Fruit fly (Drosophila melanogaster) whole organism, embryonic: ENCODE data around the gene CG13408.

Experiments used
- Atf6 ChIP-seq: fragments of 200-800 bp; sonication (Bioruptor generic); IDR thresholded peaks from 2 replicates; pipeline ENCODE4 v1.3.6; 2022; ENCODE audit warnings: missing biosample characterization, missing genetic modification characterization
- CG10431 ChIP-seq: fragments of 200-800 bp; sonication (Bioruptor generic); optimal IDR thresholded peaks from 3 replicates; lab custom pipeline; 2018; ENCODE audit warnings: missing biosample characterization, mild to moderate bottlenecking, missing genetic modification characterization
- CG11093 ChIP-seq: fragments of 200-800 bp; sonication (Bioruptor generic); IDR thresholded peaks from 3 replicates; pipeline ENCODE4 v1.3.6; 2022; ENCODE audit warnings: missing biosample characterization, missing genetic modification characterization
- CG11456 ChIP-seq: fragments of 200-800 bp; sonication (Bioruptor generic); IDR thresholded peaks from 3 replicates; pipeline ENCODE4 v1.3.6; 2022; ENCODE audit warnings: missing biosample characterization, missing genetic modification characterization
- CG11696 ChIP-seq: fragments of 200-800 bp; sonication (Bioruptor generic); IDR thresholded peaks from 2 replicates; pipeline ENCODE4 v1.3.6; 2022; ENCODE audit warnings: missing biosample characterization, missing genetic modification characterization
- CG13296 ChIP-seq: fragments of 200-800 bp; sonication (Bioruptor generic); optimal IDR thresholded peaks from 3 replicates; lab custom pipeline; 2018; ENCODE audit warnings: missing biosample characterization, mild to moderate bottlenecking, missing genetic modification characterization
- CG14441 ChIP-seq: fragments of 200-800 bp; sonication (Bioruptor generic); IDR thresholded peaks from 2 replicates; pipeline ENCODE4 v1.3.6; 2022; ENCODE audit warnings: missing biosample characterization, missing genetic modification characterization
- CG15514 ChIP-seq: fragments of 200-800 bp; sonication (Bioruptor generic); optimal IDR thresholded peaks from 3 replicates; lab custom pipeline; 2017; ENCODE audit warnings: missing biosample characterization, missing genetic modification characterization, mild to moderate bottlenecking, moderate library complexity, missing genetic modification reagents
- CG15601 ChIP-seq: fragments of 200-800 bp; sonication (Bioruptor generic); optimal IDR thresholded peaks from 3 replicates; lab custom pipeline; 2019; ENCODE audit warnings: missing biosample characterization, mild to moderate bottlenecking, missing genetic modification characterization, moderate library complexity
- CG17186 ChIP-seq: fragments of 200-800 bp; sonication (Bioruptor generic); optimal IDR thresholded peaks from 3 replicates; lab custom pipeline; 2017; ENCODE audit warnings: missing biosample characterization, missing genetic modification reagents, missing genetic modification characterization
- CG18476 ChIP-seq: fragments of 200-800 bp; sonication (Bioruptor generic); optimal IDR thresholded peaks from 2 replicates; lab custom pipeline; 2016; ENCODE audit warnings: missing biosample characterization, mild to moderate bottlenecking, missing genetic modification characterization
- CG18599 ChIP-seq: fragments of 200-800 bp; sonication (Bioruptor generic); optimal IDR thresholded peaks from 3 replicates; lab custom pipeline; 2017; ENCODE audit warnings: missing biosample characterization, missing genetic modification characterization, mild to moderate bottlenecking, moderate library complexity, missing genetic modification reagents
- CG2120 ChIP-seq: fragments of 200-800 bp; sonication (Bioruptor generic); optimal IDR thresholded peaks from 3 replicates; lab custom pipeline; 2016; ENCODE audit warnings: missing biosample characterization, missing genetic modification characterization
- CG30431 ChIP-seq: fragments of 200-800 bp; sonication (Bioruptor generic); optimal IDR thresholded peaks from 2 replicates; lab custom pipeline; 2017; ENCODE audit warnings: missing biosample characterization, missing genetic modification characterization
- CG32767 ChIP-seq: fragments of 200-800 bp; sonication (Bioruptor generic); IDR thresholded peaks from 2 replicates; pipeline ENCODE4 v1.3.6; 2022; ENCODE audit warnings: missing biosample characterization, missing genetic modification characterization
- CG34224 ChIP-seq: fragments of 200-800 bp; sonication (Bioruptor generic); IDR thresholded peaks from 3 replicates; pipeline ENCODE4 v1.3.6; 2022; ENCODE audit warnings: missing biosample characterization, missing genetic modification characterization; ENCODE audit not compliant: partially characterized antibody
- CG4730 ChIP-seq: fragments of 200-800 bp; sonication (Bioruptor generic); IDR thresholded peaks from 2 replicates; pipeline ENCODE4 v1.3.6; 2022; ENCODE audit warnings: missing biosample characterization, missing genetic modification characterization
- CG7357 ChIP-seq: fragments of 200-800 bp; sonication (Bioruptor generic); IDR thresholded peaks from 3 replicates; pipeline ENCODE4 v1.3.6; 2022; ENCODE audit warnings: missing biosample characterization, missing genetic modification characterization
- CG8290 ChIP-seq, 3 experiments: fragments of 200-800 bp; sonication (Bioruptor generic); optimal IDR thresholded peaks; 2 replicates each; lab custom pipeline; 2016 to 2019; ENCODE audit warnings: missing biosample characterization in 3 of 3, missing genetic modification characterization in 3 of 3, mild to moderate bottlenecking in 2 of 3, moderate library complexity in 1 of 3
- CG8359 ChIP-seq: fragments of 200-800 bp; sonication (Bioruptor generic); optimal IDR thresholded peaks from 2 replicates; lab custom pipeline; 2017; ENCODE audit warnings: missing biosample characterization, mild to moderate bottlenecking, missing genetic modification characterization, borderline replicate concordance
- CG9876 ChIP-seq: fragments of 200-800 bp; sonication (Bioruptor generic); optimal IDR thresholded peaks from 2 replicates; lab custom pipeline; 2016; ENCODE audit warnings: missing biosample characterization, missing genetic modification characterization
- Chrac-16 ChIP-seq: fragments of 200-800 bp; sonication (Bioruptor generic); optimal IDR thresholded peaks from 3 replicates; lab custom pipeline; 2016; ENCODE audit warnings: missing biosample characterization, missing genetic modification characterization
- H2.0 ChIP-seq: fragments of 200-800 bp; sonication (Bioruptor generic); IDR thresholded peaks from 2 replicates; pipeline ENCODE4 v1.3.6; 2022; ENCODE audit warnings: missing biosample characterization, missing genetic modification characterization
- HLH54F ChIP-seq: fragments of 200-800 bp; sonication (Bioruptor generic); optimal IDR thresholded peaks from 3 replicates; lab custom pipeline; 2016; ENCODE audit warnings: missing biosample characterization, missing genetic modification characterization
- HmgZ ChIP-seq: fragments of 200-800 bp; sonication (Bioruptor generic); optimal IDR thresholded peaks from 2 replicates; lab custom pipeline; 2018; ENCODE audit warnings: missing biosample characterization, mild to moderate bottlenecking, missing genetic modification characterization
- Hr51 ChIP-seq, 2 experiments: fragments of 200-800 bp; sonication (Bioruptor generic); optimal IDR thresholded peaks; 2 replicates in 1 of 2; 3 replicates in 1 of 2; lab custom pipeline; 2016 to 2018; ENCODE audit warnings: missing biosample characterization in 2 of 2, missing genetic modification characterization in 2 of 2, mild to moderate bottlenecking in 1 of 2, moderate library complexity in 1 of 2
- Med ChIP-seq: fragments of 200-800 bp; sonication (Bioruptor generic); peaks from one replicate; lab custom pipeline; 2016; ENCODE audit warnings: missing biosample characterization, missing genetic modification characterization, mild to moderate bottlenecking, inconsistent platforms, moderate library complexity
- Mrtf ChIP-seq: fragments of 200-800 bp; sonication (Bioruptor generic); IDR thresholded peaks from 3 replicates; pipeline ENCODE4 v1.3.6; 2022; ENCODE audit warnings: missing biosample characterization, missing genetic modification characterization
- Nf-YA ChIP-seq: fragments of 200-800 bp; sonication (Bioruptor generic); IDR thresholded peaks from 2 replicates; pipeline ENCODE4 v1.3.6; 2022; ENCODE audit warnings: missing biosample characterization, missing genetic modification characterization
- NfI ChIP-seq: fragments of 200-800 bp; sonication (Bioruptor generic); optimal IDR thresholded peaks from 3 replicates; lab custom pipeline; 2018; ENCODE audit warnings: missing biosample characterization, mild to moderate bottlenecking, missing genetic modification characterization, moderate library complexity
- PHDP ChIP-seq: fragments of 200-800 bp; sonication (Bioruptor generic); optimal IDR thresholded peaks from 3 replicates; lab custom pipeline; 2018; ENCODE audit warnings: missing biosample characterization, mild to moderate bottlenecking, missing genetic modification characterization, moderate library complexity
- Pdp1 ChIP-seq, 2 experiments: fragments of 200-800 bp; sonication (Bioruptor generic); optimal IDR thresholded peaks; 3 replicates each; lab custom pipeline; 2016; ENCODE audit warnings: missing biosample characterization in 2 of 2, missing genetic modification characterization in 2 of 2, mild to moderate bottlenecking in 1 of 2, moderate library complexity in 1 of 2
- Taf1 ChIP-seq: fragments of 200-800 bp; sonication (Bioruptor generic); IDR thresholded peaks from 2 replicates; pipeline ENCODE4 v1.3.6; 2022; ENCODE audit warnings: missing biosample characterization, missing genetic modification characterization
- Xbp1 ChIP-seq: fragments of 200-800 bp; sonication (Bioruptor generic); optimal IDR thresholded peaks from 3 replicates; lab custom pipeline; 2016; ENCODE audit warnings: missing biosample characterization, mild to moderate bottlenecking, missing genetic modification characterization
- ara ChIP-seq: fragments of 200-800 bp; sonication (Bioruptor generic); IDR thresholded peaks from 2 replicates; pipeline ENCODE4 v1.3.6; 2022; ENCODE audit warnings: missing biosample characterization, missing genetic modification characterization
- cato ChIP-seq: fragments of 200-800 bp; sonication (Bioruptor generic); optimal IDR thresholded peaks from 2 replicates; lab custom pipeline; 2016; ENCODE audit warnings: missing biosample characterization, missing genetic modification characterization, borderline replicate concordance
- chm ChIP-seq: fragments of 200-800 bp; sonication (Bioruptor generic); IDR thresholded peaks from 2 replicates; pipeline ENCODE4 v1.3.6; 2022; ENCODE audit warnings: missing biosample characterization, missing genetic modification characterization
- dpn ChIP-seq, 2 experiments: fragments of 200-800 bp; sonication (Bioruptor generic); optimal IDR thresholded peaks; 3 replicates each; lab custom pipeline; 2016; ENCODE audit warnings: missing biosample characterization in 2 of 2, missing genetic modification characterization in 2 of 2
- eyg ChIP-seq: fragments of 200-800 bp; sonication (Bioruptor generic); optimal IDR thresholded peaks from 3 replicates; lab custom pipeline; 2016; ENCODE audit warnings: missing biosample characterization, missing genetic modification characterization
- fru ChIP-seq: fragments of >200 bp; optimal IDR thresholded peaks from 2 replicates; lab custom pipeline; 2017
- grau ChIP-seq: fragments of 200-800 bp; optimal IDR thresholded peaks from 3 replicates; lab custom pipeline; 2019; ENCODE audit warnings: missing biosample characterization, mild to moderate bottlenecking, missing genetic modification characterization, moderate library complexity
- mirr ChIP-seq: fragments of 200-800 bp; sonication (Bioruptor generic); optimal IDR thresholded peaks from 3 replicates; lab custom pipeline; 2018; ENCODE audit warnings: missing biosample characterization, mild to moderate bottlenecking, missing genetic modification characterization
- p53 ChIP-seq: fragments of 200-800 bp; sonication (Bioruptor generic); optimal IDR thresholded peaks from 2 replicates; lab custom pipeline; 2016; ENCODE audit warnings: missing biosample characterization, missing genetic modification characterization
- pan ChIP-seq, 4 experiments: fragments of >200 bp in 3 of 4; fragments of 200-800 bp in 1 of 4; sonication (Bioruptor generic) in 1 of 4; optimal IDR thresholded peaks in 3 of 4; IDR thresholded peaks in 1 of 4; 2 replicates each; pipeline versions ENCODE4 v1.3.6 to Lab custom; 2017 to 2022; ENCODE audit warnings: missing biosample characterization in 2 of 4, missing genetic modification characterization in 2 of 4, mixed read lengths in 1 of 4
- psq ChIP-seq: fragments of 200-800 bp; sonication (Bioruptor generic); optimal IDR thresholded peaks from 2 replicates; lab custom pipeline; 2017; ENCODE audit warnings: missing biosample characterization, missing genetic modification characterization
- row ChIP-seq: fragments of 200-800 bp; sonication (Bioruptor generic); IDR thresholded peaks from 3 replicates; pipeline ENCODE4 v1.3.6; 2022; ENCODE audit warnings: missing biosample characterization, missing genetic modification characterization
- so ChIP-seq: fragments of 200-800 bp; sonication (Bioruptor generic); IDR thresholded peaks from 3 replicates; pipeline ENCODE4 v1.3.6; 2022; ENCODE audit warnings: missing biosample characterization, missing genetic modification characterization
- vfl ChIP-seq: fragments of 200-800 bp; sonication (Bioruptor generic); optimal IDR thresholded peaks from 2 replicates; lab custom pipeline; 2016; ENCODE audit warnings: missing biosample characterization, missing genetic modification characterization
- zf30C ChIP-seq: fragments of 200-800 bp; sonication (Bioruptor generic); optimal IDR thresholded peaks from 3 replicates; lab custom pipeline; 2018; ENCODE audit warnings: missing biosample characterization, mild to moderate bottlenecking, missing genetic modification characterization

The CG13408 gene

DNA sequence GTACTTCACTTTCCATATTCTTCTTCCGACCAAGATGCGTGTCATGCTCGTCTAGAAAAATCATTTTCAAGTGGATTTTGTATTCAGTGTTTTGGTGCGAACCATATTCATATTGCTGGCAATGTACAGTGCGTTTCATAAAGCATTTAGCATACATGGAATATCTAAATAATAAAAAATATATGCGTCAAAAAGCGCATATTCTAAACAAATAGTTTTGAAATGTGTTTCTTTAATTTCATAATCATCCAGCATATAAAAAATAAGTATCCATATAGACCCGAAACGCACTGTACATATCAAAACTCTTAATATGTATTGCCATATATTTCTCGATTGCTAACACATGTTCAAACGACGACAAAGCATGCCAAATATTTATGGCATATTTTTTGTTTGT is 41.0 kb downstream of the CG13408 start (continued):
- no peak for TF ChIP-seq cato (GFP tag; lab: Kevin White, UChicago)
- TF ChIP-seq chm (GFP tag; lab: Robert Waterston, UW): peak; percentile 81
- no peak for TF ChIP-seq fru (lab: Kevin White, UChicago)
- TF ChIP-seq CG14441: peak; percentile 66
- peak; percentile 12 for TF ChIP-seq mirr (GFP tag; lab: Kevin White, UChicago)
- TF ChIP-seq CG15601 (tag; lab: Kevin White, UChicago): no peak
- TF ChIP-seq CG15514 (GFP tag; lab: Kevin White, UChicago): peak; percentile 29
- peak; percentile 38; the same call in 1 of the 2 replicates for TF ChIP-seq CG32767 (GFP tag; lab: Robert Waterston, UW)
- 0 out of 3 replicates have a peak, but pooled peaks have one; percentile 43 for TF ChIP-seq CG7357
- TF ChIP-seq row (GFP tag; lab: Robert Waterston, UW): peak; percentile 76
- TF ChIP-seq HmgZ (tag; lab: Kevin White, UChicago): peak; percentile 20
- TF ChIP-seq CG10431: no peak
- no peak for TF ChIP-seq PHDP (tag; lab: Kevin White, UChicago)
- TF ChIP-seq Nf-YA (GFP tag; lab: Robert Waterston, UW): peak; percentile 26; the same call in 1 of the 2 replicates
- no peak for TF ChIP-seq grau (tag; lab: Kevin White, UChicago)
- no peak for TF ChIP-seq Med
- no peak for TF ChIP-seq CG8359 (GFP tag; lab: Kevin White, UChicago)
- no peak for TF ChIP-seq CG17186 (GFP tag; lab: Kevin White, UChicago)
- peak; percentile 37 for TF ChIP-seq Xbp1 (GFP tag; lab: Kevin White, UChicago)
- TF ChIP-seq NfI (GFP tag; lab: Kevin White, UChicago): peak; percentile 44
- TF ChIP-seq Hr51 (GFP tag; optimal IDR thresholded peaks at IDR 0.05; lab: Kevin White, UChicago): peak in 1 of 2 experiments; percentile 75
- peak; percentile 60; the same call in 1 of the 3 replicates for TF ChIP-seq Mrtf (GFP tag; lab: Robert Waterston, UW)
- no peak for TF ChIP-seq CG9876 (GFP tag; lab: Kevin White, UChicago)
- TF ChIP-seq CG18599 (GFP tag; lab: Kevin White, UChicago): peak; percentile 62
- 0 out of 3 replicates have a peak, but pooled peaks have one; percentile 34 for TF ChIP-seq so (GFP tag; lab: Robert Waterston, UW)
- no peak for TF ChIP-seq psq (GFP tag; lab: Kevin White, UChicago)
- peak in 1 of 2 experiments; percentile 6 for TF ChIP-seq Pdp1 (GFP tag; optimal IDR thresholded peaks at IDR 0.05; lab: Kevin White, UChicago)
- TF ChIP-seq CG8290 (GFP tag; optimal IDR thresholded peaks at IDR 0.05; lab: Kevin White, UChicago): no peak
- no peak for TF ChIP-seq CG8290 (tag; optimal IDR thresholded peaks at IDR 0.05; lab: Kevin White, UChicago)
- 0 out of 3 replicates have a peak, but pooled peaks have one; percentile 30 for TF ChIP-seq CG11093 (GFP tag; lab: Robert Waterston, UW)
- peak; percentile 32 for TF ChIP-seq eyg (GFP tag; lab: Kevin White, UChicago)
- no peak for TF ChIP-seq CG11456
- TF ChIP-seq vfl (GFP tag; lab: Kevin White, UChicago): no peak
- TF ChIP-seq H2.0 (GFP tag; lab: Robert Waterston, UW): peak; percentile 31; the same call in 1 of the 2 replicates
- no peak for TF ChIP-seq zf30C (GFP tag; lab: Kevin White, UChicago)
- no peak for TF ChIP-seq CG34224 (GFP tag; lab: Robert Waterston, UW)
- 0 out of 2 replicates have a peak, but pooled peaks have one; percentile 29 for TF ChIP-seq CG4730 (GFP tag; lab: Robert Waterston, UW)
- TF ChIP-seq dpn (GFP tag; optimal IDR thresholded peaks at IDR 0.05; lab: Kevin White, UChicago): peak; percentile 33 to 41
- TF ChIP-seq HLH54F (GFP tag; lab: Kevin White, UChicago): no peak
- TF ChIP-seq p53: no peak
- 0 out of 2 replicates have a peak, but pooled peaks have one; percentile 23 for TF ChIP-seq CG11696
- TF ChIP-seq pan (optimal IDR thresholded peaks at IDR 0.05; lab: Kevin White, UChicago): no peak
- no peak for TF ChIP-seq pan (GFP tag; optimal IDR thresholded peaks at IDR 0.05 in 1 of 2, IDR thresholded peaks at IDR 0.05 in 1 of 2)
- peak; percentile 62 for TF ChIP-seq Taf1 (GFP tag; lab: Robert Waterston, UW)
- no peak for TF ChIP-seq CG18476 (GFP tag; lab: Kevin White, UChicago)
- TF ChIP-seq CG30431: no peak
- TF ChIP-seq Atf6 (GFP tag; lab: Robert Waterston, UW): peak; percentile 81; the same call in 1 of the 2 replicates
- TF ChIP-seq Chrac-16: peak; percentile 31
- peak; percentile 62 for TF ChIP-seq CG13296
- TF ChIP-seq CG2120 (GFP tag; lab: Kevin White, UChicago): peak; percentile 71
- no peak; the same call in none of the 2 replicates for TF ChIP-seq ara (GFP tag; lab: Robert Waterston, UW)
